Fruit fly (Drosophila melanogaster) whole organism, embryonic: ENCODE data around the gene RpS5b.

Experiments
- Asciz ChIP-seq: fragments of 200-800 bp; sonication (Bioruptor generic); optimal IDR thresholded peaks from 2 replicates; lab custom pipeline; 2017; ENCODE audit warnings: missing biosample characterization, mild to moderate bottlenecking, missing genetic modification characterization, missing genetic modification reagents
- Atf-2 ChIP-seq: fragments of 200-800 bp; sonication (Bioruptor generic); optimal IDR thresholded peaks from 2 replicates; lab custom pipeline; 2016; ENCODE audit warnings: missing biosample characterization, missing genetic modification characterization
- Bgb ChIP-seq: fragments of 200-800 bp; sonication (Bioruptor generic); IDR thresholded peaks from 2 replicates; pipeline ENCODE4 v1.3.6; 2022; ENCODE audit warnings: missing biosample characterization, missing genetic modification characterization; ENCODE audit not compliant: partially characterized antibody
- C15 ChIP-seq: fragments of 200-800 bp; sonication (Bioruptor generic); IDR thresholded peaks from 3 replicates; pipeline ENCODE4 v1.3.6; 2022; ENCODE audit warnings: missing biosample characterization, missing genetic modification characterization
- CG10431 ChIP-seq: fragments of 200-800 bp; sonication (Bioruptor generic); optimal IDR thresholded peaks from 3 replicates; lab custom pipeline; 2018; ENCODE audit warnings: missing biosample characterization, mild to moderate bottlenecking, missing genetic modification characterization
- CG10543 ChIP-seq: fragments of 200-800 bp; sonication (Bioruptor generic); optimal IDR thresholded peaks from 3 replicates; lab custom pipeline; 2017; ENCODE audit warnings: missing biosample characterization, mild to moderate bottlenecking, missing genetic modification characterization, moderate library complexity
- CG11695 ChIP-seq: fragments of 200-800 bp; sonication (Bioruptor generic); IDR thresholded peaks from 3 replicates; pipeline ENCODE4 v1.3.6; 2022; ENCODE audit warnings: missing biosample characterization, missing genetic modification characterization
- CG11696 ChIP-seq: fragments of 200-800 bp; sonication (Bioruptor generic); IDR thresholded peaks from 2 replicates; pipeline ENCODE4 v1.3.6; 2022; ENCODE audit warnings: missing biosample characterization, missing genetic modification characterization
- CG14965 ChIP-seq: fragments of 200-800 bp; sonication (Bioruptor generic); optimal IDR thresholded peaks from 2 replicates; lab custom pipeline; 2016; ENCODE audit warnings: missing biosample characterization, missing genetic modification characterization, borderline replicate concordance
- CG15011 ChIP-seq: fragments of 200-800 bp; sonication (Bioruptor generic); optimal IDR thresholded peaks from 3 replicates; lab custom pipeline; 2018; ENCODE audit warnings: missing biosample characterization, mild to moderate bottlenecking, missing genetic modification characterization
- CG1602 ChIP-seq: fragments of 200-800 bp; sonication (Bioruptor generic); optimal IDR thresholded peaks from 3 replicates; lab custom pipeline; 2016; ENCODE audit warnings: missing biosample characterization, missing genetic modification characterization
- CG16813 ChIP-seq: fragments of 200-800 bp; sonication (Bioruptor generic); IDR thresholded peaks from 3 replicates; pipeline ENCODE4 v1.3.6; 2022; ENCODE audit warnings: missing biosample characterization, missing genetic modification characterization; ENCODE audit not compliant: partially characterized antibody
- CG16815 ChIP-seq: fragments of 200-800 bp; sonication (Bioruptor generic); optimal IDR thresholded peaks from 3 replicates; lab custom pipeline; 2017; ENCODE audit warnings: missing biosample characterization, mild to moderate bottlenecking, missing genetic modification characterization
- CG18011 ChIP-seq: fragments of 200-800 bp; sonication (Bioruptor generic); optimal IDR thresholded peaks from 2 replicates; lab custom pipeline; 2017; ENCODE audit warnings: missing biosample characterization, missing genetic modification characterization, mild to moderate bottlenecking, moderate library complexity, missing genotype
- CG2889 ChIP-seq: fragments of 200-800 bp; sonication (Bioruptor generic); IDR thresholded peaks from 3 replicates; pipeline ENCODE4 v1.3.6; 2022; ENCODE audit warnings: missing biosample characterization, missing genetic modification characterization
- CG3065 ChIP-seq: fragments of 200-800 bp; sonication (Bioruptor generic); optimal IDR thresholded peaks from 2 replicates; lab custom pipeline; 2016; ENCODE audit warnings: missing biosample characterization, missing genetic modification characterization
- CG4360 ChIP-seq: fragments of 200-800 bp; sonication (Bioruptor generic); IDR thresholded peaks from 2 replicates; pipeline ENCODE4 v1.3.6; 2022; ENCODE audit warnings: missing biosample characterization, missing genetic modification characterization
- CG7372 ChIP-seq: fragments of 200-800 bp; sonication (Bioruptor generic); IDR thresholded peaks from 2 replicates; pipeline ENCODE4 v1.3.6; 2022; ENCODE audit warnings: missing biosample characterization, missing genetic modification characterization
- CG7839 ChIP-seq: fragments of 200-800 bp; sonication (Bioruptor generic); optimal IDR thresholded peaks from 3 replicates; lab custom pipeline; 2018; ENCODE audit warnings: missing biosample characterization, mild to moderate bottlenecking, missing genetic modification characterization, moderate library complexity
- CG7987 ChIP-seq: fragments of 200-800 bp; sonication (Bioruptor generic); optimal IDR thresholded peaks from 2 replicates; lab custom pipeline; 2018; ENCODE audit warnings: missing biosample characterization, mild to moderate bottlenecking, missing genetic modification characterization, moderate library complexity
- CG8944 ChIP-seq: fragments of 200-800 bp; sonication (Bioruptor generic); optimal IDR thresholded peaks from 3 replicates; lab custom pipeline; 2016; ENCODE audit warnings: missing biosample characterization, missing genetic modification characterization
- Dfd ChIP-seq, 2 experiments: fragments of >200 bp; optimal IDR thresholded peaks; 2 replicates each; lab custom pipeline; 2017; ENCODE audit warnings: missing biosample characterization in 2 of 2, missing genetic modification characterization in 2 of 2
- Dip3 ChIP-seq: fragments of 200-800 bp; sonication (Bioruptor generic); optimal IDR thresholded peaks from 3 replicates; lab custom pipeline; 2016; ENCODE audit warnings: missing biosample characterization, missing genetic modification characterization
- Dref ChIP-seq: fragments of 200-800 bp; sonication (Bioruptor generic); IDR thresholded peaks from 2 replicates; pipeline ENCODE4 v1.3.6; 2022; ENCODE audit warnings: missing biosample characterization, missing genetic modification characterization
- Gsc ChIP-seq: fragments of 200-800 bp; sonication (Bioruptor generic); IDR thresholded peaks from 2 replicates; pipeline ENCODE4 v1.3.6; 2022; ENCODE audit warnings: missing biosample characterization, missing genetic modification characterization
- Gug ChIP-seq: fragments of 200-800 bp; sonication (Bioruptor generic); IDR thresholded peaks from 4 replicates; pipeline ENCODE4 v1.3.6; 2022; ENCODE audit warnings: missing biosample characterization, missing genetic modification characterization
- Hand ChIP-seq: fragments of 200-800 bp; sonication (Bioruptor generic); optimal IDR thresholded peaks from 2 replicates; lab custom pipeline; 2017; ENCODE audit warnings: mild to moderate bottlenecking, missing biosample characterization, missing genetic modification reagents, missing genetic modification characterization
- Hmx ChIP-seq: fragments of 200-800 bp; sonication (Bioruptor generic); optimal IDR thresholded peaks from 2 replicates; lab custom pipeline; 2016; ENCODE audit warnings: missing biosample characterization, missing genetic modification characterization
- Nf-YA ChIP-seq: fragments of 200-800 bp; sonication (Bioruptor generic); IDR thresholded peaks from 2 replicates; pipeline ENCODE4 v1.3.6; 2022; ENCODE audit warnings: missing biosample characterization, missing genetic modification characterization
- Nf-YB ChIP-seq: fragments of 200-800 bp; sonication (Bioruptor generic); optimal IDR thresholded peaks from 3 replicates; lab custom pipeline; 2019; ENCODE audit warnings: missing biosample characterization, mild to moderate bottlenecking, missing genetic modification characterization, moderate library complexity
- Spps ChIP-seq: fragments of 200-800 bp; sonication (Bioruptor generic); optimal IDR thresholded peaks from 2 replicates; lab custom pipeline; 2018; ENCODE audit warnings: missing biosample characterization, mild to moderate bottlenecking, missing genetic modification characterization
- Ssrp ChIP-seq: fragments of 200-800 bp; sonication (Bioruptor generic); optimal IDR thresholded peaks from 2 replicates; lab custom pipeline; 2018; ENCODE audit warnings: missing biosample characterization, mild to moderate bottlenecking, missing genetic modification characterization, moderate library complexity
- Tbp ChIP-seq: fragments of >200 bp; optimal IDR thresholded peaks from 2 replicates; lab custom pipeline; 2018; ENCODE audit warnings: missing biosample characterization, missing genetic modification characterization
- Xrp1 ChIP-seq: fragments of 200-800 bp; sonication (Bioruptor generic); IDR thresholded peaks from 2 replicates; pipeline ENCODE4 v1.3.6; 2022; ENCODE audit warnings: missing biosample characterization, missing genetic modification characterization
- amos ChIP-seq: fragments of 200-800 bp; sonication (Bioruptor generic); IDR thresholded peaks from 2 replicates; pipeline ENCODE4 v1.3.6; 2022; ENCODE audit warnings: missing biosample characterization, missing genetic modification characterization; ENCODE audit not compliant: partially characterized antibody
- aop ChIP-seq: fragments of 200-800 bp; sonication (Bioruptor generic); IDR thresholded peaks from 2 replicates; pipeline ENCODE4 v1.3.6; 2022; ENCODE audit warnings: missing biosample characterization, missing genetic modification characterization
- az2 ChIP-seq: fragments of 200-800 bp; sonication (Bioruptor generic); optimal IDR thresholded peaks from 3 replicates; lab custom pipeline; 2016; ENCODE audit warnings: missing biosample characterization, missing genetic modification characterization
- chm ChIP-seq: fragments of 200-800 bp; sonication (Bioruptor generic); IDR thresholded peaks from 2 replicates; pipeline ENCODE4 v1.3.6; 2022; ENCODE audit warnings: missing biosample characterization, missing genetic modification characterization
- dmrt99B ChIP-seq: fragments of 200-800 bp; sonication (Bioruptor generic); optimal IDR thresholded peaks from 2 replicates; lab custom pipeline; 2018; ENCODE audit warnings: missing biosample characterization, mild to moderate bottlenecking, missing genetic modification characterization, moderate library complexity
- fd102C ChIP-seq: fragments of 200-800 bp; sonication (Bioruptor generic); optimal IDR thresholded peaks from 2 replicates; lab custom pipeline; 2018; ENCODE audit warnings: missing biosample characterization, mild to moderate bottlenecking, missing genetic modification characterization, moderate library complexity
- fd3F ChIP-seq: fragments of 200-800 bp; sonication (Bioruptor generic); optimal IDR thresholded peaks from 2 replicates; lab custom pipeline; 2018; ENCODE audit warnings: missing biosample characterization, mild to moderate bottlenecking, missing genetic modification characterization, moderate library complexity
- gsb ChIP-seq: fragments of 200-800 bp; sonication (Bioruptor generic); IDR thresholded peaks from 2 replicates; pipeline ENCODE4 v1.3.6; 2022; ENCODE audit warnings: missing biosample characterization, missing genetic modification characterization
- luna ChIP-seq: fragments of 200-800 bp; sonication (Bioruptor generic); optimal IDR thresholded peaks from 2 replicates; lab custom pipeline; 2016; ENCODE audit warnings: missing biosample characterization, missing genetic modification characterization
- nerfin-2 ChIP-seq: fragments of 200-800 bp; sonication (Bioruptor generic); IDR thresholded peaks from 2 replicates; pipeline ENCODE4 v1.3.6; 2022; ENCODE audit warnings: missing biosample characterization, missing genetic modification characterization; ENCODE audit not compliant: partially characterized antibody
- nmo ChIP-seq: fragments of 200-800 bp; sonication (Bioruptor generic); optimal IDR thresholded peaks from 2 replicates; lab custom pipeline; 2018; ENCODE audit warnings: missing biosample characterization, mild to moderate bottlenecking, missing genetic modification characterization, moderate library complexity
- pita ChIP-seq: fragments of 200-800 bp; sonication (Bioruptor generic); optimal IDR thresholded peaks from 2 replicates; lab custom pipeline; 2017; ENCODE audit warnings: missing biosample characterization, mild to moderate bottlenecking, missing genetic modification characterization
- twi ChIP-seq: fragments of 200-800 bp; optimal IDR thresholded peaks from 2 replicates; lab custom pipeline; 2019; ENCODE audit warnings: missing biosample characterization, mild to moderate bottlenecking, missing genetic modification characterization, moderate library complexity

The RpS5b gene

dm6 chr3R:14893791-14894782, 7.3 kb downstream of the RpS5b start, which contains the start of gene Dph2 (continued):
- TF ChIP-seq dmrt99B (tag; lab: Kevin White, UChicago) (peak; percentile 81), Ssrp (tag; lab: Kevin White, UChicago) (peak; percentile 79), Asciz (GFP tag; lab: Kevin White, UChicago) (peak; percentile 38), CG7839 (tag; lab: Kevin White, UChicago) (peak; percentile 87), CG10431 (GFP tag; lab: Kevin White, UChicago) (no peak), Dref (GFP tag; lab: Robert Waterston, UW) (peak; percentile 32; the same call in 1 of the 2 replicates), CG10543 (GFP tag; lab: Kevin White, UChicago) (peak; percentile 42), C15 (GFP tag; lab: Robert Waterston, UW) (peak; percentile 79; the same call in 2 of the 3 replicates), CG11696 (GFP tag; lab: Robert Waterston, UW) (peak; percentile 65), Dfd (GFP tag; optimal IDR thresholded peaks at IDR 0.05; lab: Kevin White, UChicago) (no peak), CG2889 (peak; percentile 65; the same call in 2 of the 3 replicates), Spps (tag; lab: Kevin White, UChicago) (peak; percentile 63), CG8944 (GFP tag; lab: Kevin White, UChicago) (peak; percentile 8), CG18011 (GFP tag; lab: Kevin White, UChicago) (no peak), Xrp1 (GFP tag; lab: Robert Waterston, UW) (peak; percentile 83), Bgb (GFP tag; lab: Robert Waterston, UW) (no peak), CG7987 (GFP tag; lab: Kevin White, UChicago) (peak; percentile 91), CG4360 (GFP tag; lab: Robert Waterston, UW) (no peak), CG15011 (GFP tag; lab: Kevin White, UChicago) (no peak), pita (GFP tag; lab: Kevin White, UChicago) (peak; percentile 83), nmo (GFP tag; lab: Kevin White, UChicago) (peak; percentile 83), Nf-YB (peak; percentile 67), CG3065 (GFP tag; lab: Kevin White, UChicago) (no peak), gsb (GFP tag; lab: Robert Waterston, UW) (peak; percentile 71), amos (0 out of 2 replicates have a peak, but pooled peaks have one; percentile 18), nerfin-2 (no peak), CG14965 (GFP tag; lab: Kevin White, UChicago) (no peak), CG16813 (GFP tag; lab: Robert Waterston, UW) (no peak), fd3F (GFP tag; lab: Kevin White, UChicago) (peak; percentile 64), twi (peak; percentile 39), CG11695 (GFP tag; lab: Robert Waterston, UW) (peak; percentile 86), luna (GFP tag; lab: Kevin White, UChicago) (no peak), chm (GFP tag; lab: Robert Waterston, UW) (peak; percentile 35; the same call in 1 of the 2 replicates), aop (0 out of 2 replicates have a peak, but pooled peaks have one; percentile 19), Tbp (GFP tag; lab: Kevin White, UChicago) (no peak), Dip3 (peak; percentile 58), Hand (GFP tag; lab: Kevin White, UChicago) (no peak), az2 (GFP tag; lab: Kevin White, UChicago) (peak; percentile 47), CG1602 (GFP tag; lab: Kevin White, UChicago) (peak; percentile 60), Nf-YA (GFP tag; lab: Robert Waterston, UW) (peak; percentile 59; the same call in 1 of the 2 replicates), CG7372 (peak; percentile 77), Gsc (no peak), Atf-2 (GFP tag; lab: Kevin White, UChicago) (peak; percentile 29), CG16815 (GFP tag; lab: Kevin White, UChicago) (peak; percentile 18), Gug (GFP tag; lab: Robert Waterston, UW) (peak; percentile 33; the same call in 2 of the 4 replicates), Hmx (no peak), fd102C (GFP tag; lab: Kevin White, UChicago) (no peak)
